Worm (Caenorhabditis elegans) whole organism, late embryonic: Measurements from ENCODE around the gene F46C8.8.

Experiments used
- C08G9.2 ChIP-seq: sonication (generic microtip); optimal IDR thresholded peaks from 2 replicates; lab custom pipeline; 2016; ENCODE audit warnings: mild to moderate bottlenecking, missing genetic modification characterization, moderate library complexity, missing compliant biosample characterization
- F13H6.1 ChIP-seq: sonication (generic microtip); optimal IDR thresholded peaks from 2 replicates; lab custom pipeline; 2016; ENCODE audit warnings: missing genetic modification characterization, missing compliant biosample characterization
- ahr-1 ChIP-seq: sonication (generic microtip); optimal IDR thresholded peaks from 2 replicates; lab custom pipeline; 2016; ENCODE audit warnings: missing genetic modification characterization, missing compliant biosample characterization
- ama-1 ChIP-seq: fragments of 150-350 bp; optimal IDR thresholded peaks from 2 replicates; lab custom pipeline; 2014
- ceh-14 ChIP-seq: sonication (generic microtip); optimal IDR thresholded peaks from 2 replicates; lab custom pipeline; 2016; ENCODE audit warnings: missing genotype, missing genetic modification characterization, missing compliant biosample characterization
- ceh-18 ChIP-seq: sonication (generic microtip); optimal IDR thresholded peaks from 2 replicates; lab custom pipeline; 2016; ENCODE audit warnings: missing genetic modification characterization, missing compliant biosample characterization
- ceh-22 ChIP-seq: sonication (generic microtip); optimal IDR thresholded peaks from 2 replicates; lab custom pipeline; 2017; ENCODE audit warnings: missing biosample characterization, missing genetic modification characterization
- ceh-30 ChIP-seq: fragments of 150-350 bp; optimal IDR thresholded peaks from 2 replicates; lab custom pipeline; 2014; ENCODE audit warnings: missing biosample characterization, missing genetic modification characterization
- ceh-45 ChIP-seq: fragments of 200-800 bp; sonication (Bioruptor generic); IDR thresholded peaks from 2 replicates; pipeline ENCODE4 v1.3.6; 2022; ENCODE audit warnings: missing genetic modification reagents, missing genetic modification characterization, missing compliant biosample characterization
- ceh-48 ChIP-seq: sonication (generic microtip); optimal IDR thresholded peaks from 2 replicates; lab custom pipeline; 2016; ENCODE audit warnings: missing genetic modification characterization, inconsistent platforms, missing compliant biosample characterization
- che-1 ChIP-seq: sonication (generic microtip); optimal IDR thresholded peaks from 2 replicates; lab custom pipeline; 2016; ENCODE audit warnings: mild to moderate bottlenecking, missing genetic modification characterization, missing compliant biosample characterization
- dmd-4 ChIP-seq: sonication (generic microtip); optimal IDR thresholded peaks from 2 replicates; lab custom pipeline; 2016; ENCODE audit warnings: borderline replicate concordance, missing genetic modification characterization, missing compliant biosample characterization
- dve-1 ChIP-seq: sonication (generic microtip); optimal IDR thresholded peaks from 2 replicates; lab custom pipeline; 2017; ENCODE audit warnings: antibody characterized with exemption, mild to moderate bottlenecking, missing genetic modification characterization, missing compliant biosample characterization
- ets-4 ChIP-seq: sonication (generic microtip); optimal IDR thresholded peaks from 2 replicates; lab custom pipeline; 2016; ENCODE audit warnings: missing genetic modification characterization, missing compliant biosample characterization
- fax-1 ChIP-seq: sonication (generic microtip); optimal IDR thresholded peaks from 2 replicates; lab custom pipeline; 2016; ENCODE audit warnings: missing genotype, missing genetic modification characterization, missing compliant biosample characterization
- fkh-10 ChIP-seq: fragments of 150-350 bp; optimal IDR thresholded peaks from 2 replicates; lab custom pipeline; 2014; ENCODE audit warnings: missing biosample characterization, missing genetic modification reagents, missing genetic modification characterization
- fkh-6 ChIP-seq: sonication (generic microtip); optimal IDR thresholded peaks from 2 replicates; lab custom pipeline; 2016; ENCODE audit warnings: missing genetic modification characterization, missing compliant biosample characterization
- gmeb-2 ChIP-seq: sonication (generic microtip); optimal IDR thresholded peaks from 2 replicates; lab custom pipeline; 2016; ENCODE audit warnings: missing genetic modification characterization, inconsistent platforms, missing compliant biosample characterization
- hlh-13 ChIP-seq: fragments of 200-800 bp; sonication (Bioruptor generic); optimal IDR thresholded peaks from 2 replicates; lab custom pipeline; 2018; ENCODE audit warnings: mild to moderate bottlenecking, missing genetic modification characterization, missing compliant biosample characterization
- hlh-15 ChIP-seq: sonication (generic microtip); optimal IDR thresholded peaks from 2 replicates; lab custom pipeline; 2016; ENCODE audit warnings: missing genetic modification characterization, missing compliant biosample characterization
- hlh-6 ChIP-seq: sonication (generic microtip); optimal IDR thresholded peaks from 2 replicates; lab custom pipeline; 2016; ENCODE audit warnings: missing genotype, missing genetic modification characterization, missing compliant biosample characterization
- hlh-8 ChIP-seq: sonication (generic microtip); optimal IDR thresholded peaks from 2 replicates; lab custom pipeline; 2016; ENCODE audit warnings: missing genotype, missing genetic modification characterization, missing compliant biosample characterization
- lin-11 ChIP-seq: fragments of 200-800 bp; sonication (Bioruptor generic); optimal IDR thresholded peaks from 2 replicates; lab custom pipeline; 2018; ENCODE audit warnings: mild to moderate bottlenecking, missing genetic modification characterization, missing compliant biosample characterization
- madf-2 ChIP-seq: sonication (generic microtip); optimal IDR thresholded peaks from 2 replicates; lab custom pipeline; 2017; ENCODE audit warnings: missing genetic modification characterization, missing compliant biosample characterization
- nfya-1 ChIP-seq: sonication (generic microtip); optimal IDR thresholded peaks from 2 replicates; lab custom pipeline; 2017; ENCODE audit warnings: missing genetic modification characterization, mild to moderate bottlenecking, missing compliant biosample characterization, antibody characterized with exemption, moderate library complexity
- npax-4 ChIP-seq: sonication (generic microtip); optimal IDR thresholded peaks from 2 replicates; lab custom pipeline; 2016; ENCODE audit warnings: missing genetic modification characterization, missing compliant biosample characterization
- odd-2 ChIP-seq: sonication (generic microtip); optimal IDR thresholded peaks from 2 replicates; lab custom pipeline; 2017; ENCODE audit warnings: antibody characterized with exemption, mild to moderate bottlenecking, missing genetic modification characterization, missing compliant biosample characterization
- pag-3 ChIP-seq: sonication (generic microtip); optimal IDR thresholded peaks from 2 replicates; lab custom pipeline; 2016; ENCODE audit warnings: missing compliant biosample characterization, missing genetic modification characterization, borderline replicate concordance
- pax-1 ChIP-seq: fragments of 150-350 bp; optimal IDR thresholded peaks from 2 replicates; lab custom pipeline; 2014; ENCODE audit warnings: missing biosample characterization, missing genetic modification characterization
- pha-2 ChIP-seq: sonication (generic microtip); optimal IDR thresholded peaks from 2 replicates; lab custom pipeline; 2017; ENCODE audit warnings: mild to moderate bottlenecking, missing genetic modification characterization, missing compliant biosample characterization
- ref-2 ChIP-seq: sonication (generic microtip); optimal IDR thresholded peaks from 2 replicates; lab custom pipeline; 2016; ENCODE audit warnings: missing genetic modification characterization, missing compliant biosample characterization
- sdc-2 ChIP-seq: sonication (generic microtip); optimal IDR thresholded peaks from 2 replicates; lab custom pipeline; 2016; ENCODE audit warnings: missing genotype, missing genetic modification characterization, missing compliant biosample characterization
- syd-9 ChIP-seq: sonication (generic microtip); optimal IDR thresholded peaks from 2 replicates; lab custom pipeline; 2016; ENCODE audit warnings: mild to moderate bottlenecking, missing genetic modification characterization, moderate library complexity, missing compliant biosample characterization
- tbx-2 ChIP-seq: sonication (generic microtip); optimal IDR thresholded peaks from 2 replicates; lab custom pipeline; 2016; ENCODE audit warnings: missing genetic modification characterization, missing compliant biosample characterization
- ttx-3 ChIP-seq: sonication (generic microtip); optimal IDR thresholded peaks from 2 replicates; lab custom pipeline; 2016; ENCODE audit warnings: missing genetic modification reagents, missing genetic modification characterization, missing compliant biosample characterization
- unc-3 ChIP-seq, 2 experiments: fragments of 200-800 bp in 1 of 2; sonication (Bioruptor generic) in 1 of 2; sonication (generic microtip) in 1 of 2; conservative IDR thresholded peaks in 1 of 2; optimal IDR thresholded peaks in 1 of 2; 2 replicates each; pipeline versions ENCODE4 v1.3.6 to Lab custom; 2016 to 2022; ENCODE audit warnings: missing compliant biosample characterization in 2 of 2, missing genetic modification characterization in 2 of 2, missing genetic modification reagents in 1 of 2
- unc-42 ChIP-seq: sonication (generic microtip); optimal IDR thresholded peaks from 2 replicates; lab custom pipeline; 2016; ENCODE audit warnings: missing genotype, missing genetic modification characterization, missing compliant biosample characterization
- unc-86 ChIP-seq: sonication (generic microtip); optimal IDR thresholded peaks from 2 replicates; lab custom pipeline; 2016; ENCODE audit warnings: missing genetic modification characterization, missing compliant biosample characterization
- zip-5 ChIP-seq: sonication (generic microtip); optimal IDR thresholded peaks from 2 replicates; lab custom pipeline; 2016; ENCODE audit warnings: missing genetic modification characterization, missing compliant biosample characterization

The F46C8.8 gene

ce11 chrX:7553331-7553730 is 895 bp downstream of the F46C8.8 start:
- TF ChIP-seq che-1 (tag; lab: Kevin White, UChicago) (no peak), tbx-2 (tag; lab: Kevin White, UChicago) (no peak), C08G9.2 (tag; lab: Kevin White, UChicago) (no peak), F13H6.1 (no peak), pax-1 (tag; lab: Kevin White, UChicago) (no peak), ceh-45 (GFP tag; lab: Robert Waterston, UW) (no peak), fkh-10 (GFP tag; lab: Kevin White, UChicago) (no peak), lin-11 (tag; lab: Kevin White, UChicago) (no peak), sdc-2 (no peak), ceh-30 (tag; lab: Kevin White, UChicago) (no peak), ceh-22 (tag; lab: Kevin White, UChicago) (no peak), npax-4 (tag; lab: Kevin White, UChicago) (no peak)

ce11 chrX:7550452-7550851 is 3.8 kb downstream of the F46C8.8 start:
- TF ChIP-seq unc-86 (no peak), C08G9.2 (tag; lab: Kevin White, UChicago) (no peak), ceh-22 (tag; lab: Kevin White, UChicago) (no peak), ceh-45 (GFP tag; lab: Robert Waterston, UW) (no peak), ets-4 (tag; lab: Kevin White, UChicago) (no peak), syd-9 (tag; lab: Kevin White, UChicago) (no peak), lin-11 (tag; lab: Kevin White, UChicago) (no peak), fkh-6 (tag; lab: Kevin White, UChicago) (no peak)

- TF ChIP-seq hlh-8 (no peak), ahr-1 (tag; lab: Kevin White, UChicago) (no peak), zip-5 (no peak), che-1 (tag; lab: Kevin White, UChicago) (no peak), ttx-3 (tag; lab: Kevin White, UChicago) (no peak), ceh-22 (tag; lab: Kevin White, UChicago) (no peak), fax-1 (tag; lab: Kevin White, UChicago) (no peak), dmd-4 (tag; lab: Kevin White, UChicago) (no peak), ama-1 (lab: Kevin White, UChicago) (no peak), hlh-6 (tag; lab: Kevin White, UChicago) (no peak), nfya-1 (tag; lab: Kevin White, UChicago) (no peak), odd-2 (tag; lab: Kevin White, UChicago) (no peak), ref-2 (tag; lab: Kevin White, UChicago) (no peak), fkh-10 (GFP tag; lab: Kevin White, UChicago) (no peak), ceh-18 (tag; lab: Kevin White, UChicago) (no peak), fkh-6 (tag; lab: Kevin White, UChicago) (no peak)
Measured at ce11 chrX:7548158-7548557, 6.1 kb downstream of the F46C8.8 start, which contains the start of gene F46C8.1. F46C8.1 (plus strand) TSS chrX:7548458.

- TF ChIP-seq madf-2 (tag; lab: Kevin White, UChicago) (no peak), pha-2 (tag; lab: Kevin White, UChicago) (no peak), pax-1 (tag; lab: Kevin White, UChicago) (no peak), gmeb-2 (tag; lab: Kevin White, UChicago) (no peak), ama-1 (lab: Kevin White, UChicago) (no peak), ceh-14 (no peak), unc-86 (no peak), ets-4 (tag; lab: Kevin White, UChicago) (no peak), ceh-48 (tag; lab: Kevin White, UChicago) (no peak), hlh-13 (GFP tag; lab: Kevin White, UChicago) (no peak), pag-3 (tag; lab: Kevin White, UChicago) (no peak), unc-3 (GFP tag; conservative IDR thresholded peaks at IDR 0.05; lab: Robert Waterston, UW) (no peak), unc-3 (tag; optimal IDR thresholded peaks at IDR 0.05; lab: Kevin White, UChicago) (no peak), hlh-15 (tag; lab: Kevin White, UChicago) (no peak), fkh-10 (GFP tag; lab: Kevin White, UChicago) (no peak), unc-42 (tag; lab: Kevin White, UChicago) (no peak), dve-1 (tag; lab: Kevin White, UChicago) (no peak)
Measured at ce11 chrX:7547696-7548095, 6.5 kb downstream of the F46C8.8 start.
